Worm (Caenorhabditis elegans): ENCODE measurements around the gene nhr-187.

The nhr-187 gene

ce11 chrV:3891919-3892318 lies 29.2 kb upstream of the nhr-187 start, which contains the start of gene C17E7.12:
Gene C17E7.12 (minus strand): TSS chrV:3892019.
- TF ChIP-seq ztf-29 (GFP tag; IDR thresholded peaks at IDR 0.05) (no peak), cog-1 (tag; optimal IDR thresholded peaks at IDR 0.05) (no peak), med-1 (GFP tag; optimal IDR thresholded peaks at IDR 0.05; ENCODE audit: insufficient read depth) (no peak), T22C8.4 (GFP tag; IDR thresholded peaks at IDR 0.05) (no peak), ztf-23 (GFP tag; IDR thresholded peaks at IDR 0.05) (no peak), tab-1 (GFP tag; IDR thresholded peaks at IDR 0.05) (no peak), klf-2 (GFP tag; conservative IDR thresholded peaks at IDR 0.05) (no peak), ref-1 (GFP tag; conservative IDR thresholded peaks at IDR 0.05) (no peak)

DNA sequence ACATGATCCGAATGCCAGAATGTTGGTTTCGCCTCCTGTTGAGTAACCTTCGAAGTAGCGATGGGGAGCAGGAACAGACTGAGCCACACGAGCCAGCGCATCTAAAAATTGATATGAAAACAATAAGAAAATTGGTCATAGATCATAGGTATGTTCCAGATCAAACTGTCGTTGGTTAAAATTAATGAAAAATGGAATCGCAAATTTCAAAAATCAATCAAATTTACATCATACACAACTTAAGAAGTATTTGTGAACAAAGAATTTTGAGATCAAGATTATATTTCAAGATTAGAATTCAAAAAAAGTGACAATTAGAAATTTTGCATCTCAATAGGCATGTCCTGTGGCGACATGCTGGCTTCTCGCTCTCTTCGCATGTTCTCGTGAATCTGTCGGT lies 28.0 kb upstream of the nhr-187 start, which contains the start of gene C17E7.9:
TSS of gene C17E7.9 (minus strand) at position 101 of the 400 bp plus-strand sequence.
- no peak for TF ChIP-seq ztf-29 (GFP tag; IDR thresholded peaks at IDR 0.05)
- no peak for TF ChIP-seq T22C8.4 (GFP tag; IDR thresholded peaks at IDR 0.05)
- no peak for TF ChIP-seq klf-2 (GFP tag; conservative IDR thresholded peaks at IDR 0.05)
- TF ChIP-seq cog-1 (tag; optimal IDR thresholded peaks at IDR 0.05), result no peak
- TF ChIP-seq ref-1 (GFP tag; conservative IDR thresholded peaks at IDR 0.05), result no peak
- TF ChIP-seq ztf-23 (GFP tag; IDR thresholded peaks at IDR 0.05), result no peak
- no peak for TF ChIP-seq tab-1 (GFP tag; IDR thresholded peaks at IDR 0.05)
- no peak for TF ChIP-seq med-1 (GFP tag; optimal IDR thresholded peaks at IDR 0.05; ENCODE audit: insufficient read depth)

DNA sequence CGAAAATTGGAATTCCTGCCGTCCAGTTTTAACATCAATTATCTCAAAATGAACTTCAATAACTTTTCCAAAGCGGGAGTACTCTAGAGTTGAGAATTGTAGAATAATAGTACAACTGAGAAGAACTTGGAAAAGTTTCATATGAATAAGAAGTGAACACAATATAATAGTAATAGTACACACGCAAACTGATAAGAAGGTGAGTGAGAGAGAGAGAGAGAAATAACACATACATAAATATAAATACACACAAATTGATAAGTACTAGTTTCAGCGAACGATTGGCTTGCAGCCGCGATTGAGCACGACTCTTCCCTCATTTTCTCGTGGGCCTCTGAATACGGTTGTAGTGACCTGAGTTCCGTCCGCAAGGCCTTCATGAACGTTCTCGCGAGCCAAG lies 26.4 kb upstream of the nhr-187 start, which contains the start of gene C17E7.13:
TSS of gene C17E7.13 (minus strand) at position 176 of the 400 bp plus-strand sequence.
- TF ChIP-seq klf-2 (GFP tag; conservative IDR thresholded peaks at IDR 0.05), result no peak
- TF ChIP-seq tab-1 (GFP tag; IDR thresholded peaks at IDR 0.05), result no peak
- no peak for TF ChIP-seq ztf-23 (GFP tag; IDR thresholded peaks at IDR 0.05)
- TF ChIP-seq T22C8.4 (GFP tag; IDR thresholded peaks at IDR 0.05), result no peak
- TF ChIP-seq flt-1 (GFP tag; IDR thresholded peaks at IDR 0.05), result no peak
- TF ChIP-seq ref-1 (GFP tag; conservative IDR thresholded peaks at IDR 0.05), result no peak

DNA sequence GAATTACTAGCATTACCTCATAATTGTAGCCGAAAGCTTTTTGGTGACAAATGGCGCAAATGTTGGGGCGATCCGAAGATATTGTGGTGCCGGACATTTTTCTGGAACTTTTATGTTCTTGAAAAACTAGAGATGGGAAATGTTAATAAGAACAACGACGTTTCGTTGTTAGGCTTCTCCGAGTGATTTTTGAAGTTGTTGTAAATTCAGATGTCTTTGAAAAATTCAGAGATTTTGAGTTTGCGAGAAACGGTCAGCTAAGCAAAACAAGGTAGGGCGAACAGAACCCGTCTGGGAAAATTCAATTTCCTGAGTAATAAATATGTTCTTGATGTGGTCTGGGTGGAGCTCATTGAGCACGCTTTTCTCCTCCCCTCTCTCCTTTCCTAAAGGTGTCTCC lies 23.4 kb upstream of the nhr-187 start, which contains the start of gene nhr-124:
TSS of gene nhr-124 (minus strand) at position 101 of the 400 bp plus-strand sequence.
- TF ChIP-seq cog-1 (tag; optimal IDR thresholded peaks at IDR 0.05) (no peak), klf-2 (GFP tag; conservative IDR thresholded peaks at IDR 0.05) (no peak), ztf-23 (GFP tag; IDR thresholded peaks at IDR 0.05) (no peak), med-1 (GFP tag; optimal IDR thresholded peaks at IDR 0.05; ENCODE audit: insufficient read depth) (no peak), ztf-29 (GFP tag; IDR thresholded peaks at IDR 0.05) (no peak), tab-1 (GFP tag; IDR thresholded peaks at IDR 0.05) (no peak), flt-1 (GFP tag; IDR thresholded peaks at IDR 0.05) (no peak), T22C8.4 (GFP tag; IDR thresholded peaks at IDR 0.05) (no peak), ref-1 (GFP tag; conservative IDR thresholded peaks at IDR 0.05) (no peak)

ce11 chrV:3884550-3884949 lies 21.8 kb upstream of the nhr-187 start:
- TF ChIP-seq cog-1 (tag; optimal IDR thresholded peaks at IDR 0.05), result no peak
- no peak for TF ChIP-seq tab-1 (GFP tag; IDR thresholded peaks at IDR 0.05)
- TF ChIP-seq ztf-23 (GFP tag; IDR thresholded peaks at IDR 0.05), result no peak
- no peak for TF ChIP-seq flt-1 (GFP tag; IDR thresholded peaks at IDR 0.05)
- no peak for TF ChIP-seq med-1 (GFP tag; optimal IDR thresholded peaks at IDR 0.05; ENCODE audit: insufficient read depth)
- no peak for TF ChIP-seq ref-1 (GFP tag; conservative IDR thresholded peaks at IDR 0.05)
- no peak for TF ChIP-seq klf-2 (GFP tag; conservative IDR thresholded peaks at IDR 0.05)
- no peak for TF ChIP-seq ztf-29 (GFP tag; IDR thresholded peaks at IDR 0.05)
- no peak for TF ChIP-seq T22C8.4 (GFP tag; IDR thresholded peaks at IDR 0.05)

DNA sequence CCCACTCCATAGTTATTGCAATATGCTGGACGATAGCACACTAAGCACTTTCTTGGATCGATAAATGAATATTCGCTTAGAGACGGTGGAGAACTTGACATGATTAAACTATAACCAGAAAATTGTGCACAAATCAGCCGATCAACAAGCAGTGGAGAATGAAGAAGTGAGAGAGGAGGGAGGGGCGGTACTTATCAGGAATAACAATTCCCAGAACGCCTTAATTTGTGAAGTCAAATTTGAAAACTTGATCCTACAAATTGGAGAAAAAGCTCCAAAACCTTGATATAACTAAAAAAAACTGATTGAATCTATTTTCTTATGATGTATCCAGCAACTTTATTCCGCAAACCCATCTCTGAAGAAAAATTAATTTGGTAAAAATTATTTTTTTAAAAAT lies 15.5 kb upstream of the nhr-187 start, which contains the start of gene nhr-159:
TSS of gene nhr-159 (minus strand) at position 101 of the 400 bp plus-strand sequence.
- TF ChIP-seq ztf-23 (GFP tag; IDR thresholded peaks at IDR 0.05) (no peak), cog-1 (tag; optimal IDR thresholded peaks at IDR 0.05) (no peak), T22C8.4 (GFP tag; IDR thresholded peaks at IDR 0.05) (no peak), tab-1 (GFP tag; IDR thresholded peaks at IDR 0.05) (no peak), flt-1 (GFP tag; IDR thresholded peaks at IDR 0.05) (no peak), ztf-29 (GFP tag; IDR thresholded peaks at IDR 0.05) (no peak), med-1 (GFP tag; optimal IDR thresholded peaks at IDR 0.05; ENCODE audit: insufficient read depth) (no peak), ref-1 (GFP tag; conservative IDR thresholded peaks at IDR 0.05) (no peak), klf-2 (GFP tag; conservative IDR thresholded peaks at IDR 0.05) (no peak)

ce11 chrV:3877242-3877641 lies 14.5 kb upstream of the nhr-187 start:
- TF ChIP-seq flt-1 (GFP tag; IDR thresholded peaks at IDR 0.05) (no peak), cog-1 (tag; optimal IDR thresholded peaks at IDR 0.05) (no peak), ztf-29 (GFP tag; IDR thresholded peaks at IDR 0.05) (no peak), tab-1 (GFP tag; IDR thresholded peaks at IDR 0.05) (no peak)

- TF ChIP-seq tab-1 (GFP tag; IDR thresholded peaks at IDR 0.05) (no peak), flt-1 (GFP tag; IDR thresholded peaks at IDR 0.05) (no peak), ztf-29 (GFP tag; IDR thresholded peaks at IDR 0.05) (no peak), cog-1 (tag; optimal IDR thresholded peaks at IDR 0.05) (no peak), klf-2 (GFP tag; conservative IDR thresholded peaks at IDR 0.05) (no peak), T22C8.4 (GFP tag; IDR thresholded peaks at IDR 0.05) (no peak), med-1 (GFP tag; optimal IDR thresholded peaks at IDR 0.05; ENCODE audit: insufficient read depth) (no peak), ztf-23 (GFP tag; IDR thresholded peaks at IDR 0.05) (no peak), ref-1 (GFP tag; conservative IDR thresholded peaks at IDR 0.05) (no peak)
Observed at ce11 chrV:3874102-3874744, 11.5 kb upstream of the nhr-187 start, which contains the start of gene nhr-158. Gene nhr-158 (minus strand): TSS chrV:3874152.

DNA sequence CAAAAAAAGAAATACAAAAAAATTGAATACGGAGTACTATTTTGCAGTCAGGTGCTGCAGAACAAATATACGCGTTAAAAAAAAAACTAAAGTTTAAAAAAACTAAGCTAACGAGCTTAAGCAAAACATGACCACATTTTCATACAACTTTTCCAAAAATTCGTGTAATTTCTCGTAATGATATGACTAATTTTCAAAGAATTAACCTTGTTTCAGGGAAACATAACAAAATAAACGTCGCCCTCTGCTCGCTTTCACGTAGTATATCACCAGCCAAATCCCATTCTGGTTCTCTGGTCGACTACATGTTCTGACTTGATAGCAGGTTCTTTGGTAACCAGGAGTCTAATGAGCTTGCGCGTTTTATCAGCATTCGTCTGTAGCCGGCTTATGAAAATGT lies 7.6 kb upstream of the nhr-187 start:
- TF ChIP-seq flt-1 (GFP tag; IDR thresholded peaks at IDR 0.05) (no peak), tab-1 (GFP tag; IDR thresholded peaks at IDR 0.05) (no peak), T22C8.4 (GFP tag; IDR thresholded peaks at IDR 0.05) (no peak), ref-1 (GFP tag; conservative IDR thresholded peaks at IDR 0.05) (no peak), cog-1 (tag; optimal IDR thresholded peaks at IDR 0.05) (no peak), klf-2 (GFP tag; conservative IDR thresholded peaks at IDR 0.05) (no peak), ztf-29 (GFP tag; IDR thresholded peaks at IDR 0.05) (no peak), ztf-23 (GFP tag; IDR thresholded peaks at IDR 0.05) (no peak), med-1 (GFP tag; optimal IDR thresholded peaks at IDR 0.05; ENCODE audit: insufficient read depth) (no peak)
